Fruit fly (Drosophila melanogaster) whole organism, prepupa: Measurements from ENCODE around the gene Arts.

Source experiments
- CG7368 ChIP-seq: fragments of 200-800 bp; sonication (Bioruptor generic); optimal IDR thresholded peaks from 3 replicates; lab custom pipeline; 2016; ENCODE audit warnings: missing biosample characterization, missing genetic modification characterization
- CG8319 ChIP-seq: fragments of 200-800 bp; sonication (Bioruptor generic); optimal IDR thresholded peaks from 3 replicates; lab custom pipeline; 2016; ENCODE audit warnings: missing biosample characterization, missing genetic modification characterization
- Eip75B ChIP-seq: fragments of 200-800 bp; sonication (Bioruptor generic); optimal IDR thresholded peaks from 3 replicates; lab custom pipeline; 2016; ENCODE audit warnings: missing biosample characterization, missing genetic modification characterization
- Sox15 ChIP-seq: fragments of 200-800 bp; sonication (Bioruptor generic); optimal IDR thresholded peaks from 3 replicates; lab custom pipeline; 2016; ENCODE audit warnings: missing biosample characterization, missing genetic modification characterization

dm6 chr3L:16556523-16556922 lies 46.1 kb upstream of the Arts start, which contains the start of gene CG4229:
- TF ChIP-seq Eip75B (no peak), Sox15 (no peak), CG7368 (GFP tag; lab: Kevin White, UChicago) (no peak), CG8319 (GFP tag; lab: Kevin White, UChicago) (no peak)
